Worm (Caenorhabditis elegans): Measurements from ENCODE around the gene F53A2.9.

Gene F53A2.9

ce11 chrIII:13343562-13344139, 15.5 kb downstream of the F53A2.9 start:
- no peak for TF ChIP-seq lir-1 (GFP tag; conservative IDR thresholded peaks at IDR 0.05)
- no peak for TF ChIP-seq nhr-179 (tag; optimal IDR thresholded peaks at IDR 0.05)
- no peak for TF ChIP-seq F52B5.7 (tag; optimal IDR thresholded peaks at IDR 0.05)
- TF ChIP-seq pbrm-1 (GFP tag; IDR thresholded peaks at IDR 0.05) = 0 out of 2 replicates have a peak, but pooled peaks have one; percentile 21
- 0 out of 2 replicates have a peak, but pooled peaks have one; percentile 9 for TF ChIP-seq hsf-1 (GFP tag; IDR thresholded peaks at IDR 0.05)
- TF ChIP-seq C17E4.6 (GFP tag; IDR thresholded peaks at IDR 0.05) = no peak
- TF ChIP-seq rec-8 (tag; optimal IDR thresholded peaks at IDR 0.05) = no peak
- no peak for TF ChIP-seq T07F8.4 (tag; optimal IDR thresholded peaks at IDR 0.05)
- TF ChIP-seq lsy-27 (tag; optimal IDR thresholded peaks at IDR 0.05; ENCODE audit: borderline replicate concordance, insufficient read depth) = no peak
- TF ChIP-seq akir-1 (GFP tag; optimal IDR thresholded peaks at IDR 0.05) = no peak
- no peak for TF ChIP-seq mxl-1 (tag; optimal IDR thresholded peaks at IDR 0.05)
- no peak for TF ChIP-seq let-607 (tag; optimal IDR thresholded peaks at IDR 0.05)
- TF ChIP-seq mes-4 (tag; optimal IDR thresholded peaks at IDR 0.05) = no peak
- no peak for TF ChIP-seq ztf-3 (GFP tag; optimal IDR thresholded peaks at IDR 0.05)
- no peak for TF ChIP-seq ceh-100 (GFP tag; IDR thresholded peaks at IDR 0.05)
- no peak for TF ChIP-seq dpl-1 (GFP tag; optimal IDR thresholded peaks at IDR 0.05)
- TF ChIP-seq madf-10 (tag; optimal IDR thresholded peaks at IDR 0.05) = no peak
- no peak for TF ChIP-seq lin-40 (tag; optimal IDR thresholded peaks at IDR 0.05)
- TF ChIP-seq K11D2.4 (GFP tag; IDR thresholded peaks at IDR 0.05) = no peak
- TF ChIP-seq C06A6.2 (GFP tag; conservative IDR thresholded peaks at IDR 0.05) = no peak
- no peak for TF ChIP-seq F57C9.4 (tag; optimal IDR thresholded peaks at IDR 0.05)
- TF ChIP-seq snpc-1.1 (tag; optimal IDR thresholded peaks at IDR 0.05; ENCODE audit: insufficient read depth) = no peak
- no peak for TF ChIP-seq Y95B8A.8 (GFP tag; IDR thresholded peaks at IDR 0.05)
- TF ChIP-seq snpc-1.3 (tag; optimal IDR thresholded peaks at IDR 0.05; ENCODE audit: insufficient read depth) = no peak
- no peak for TF ChIP-seq die-1 (tag; optimal IDR thresholded peaks at IDR 0.05)
- no peak for TF ChIP-seq gei-17 (GFP tag; optimal IDR thresholded peaks at IDR 0.05)
- TF ChIP-seq lin-35 (GFP tag; optimal IDR thresholded peaks at IDR 0.05) = no peak
- TF ChIP-seq somi-1 (GFP tag; optimal IDR thresholded peaks at IDR 0.05) = no peak
- TF ChIP-seq Y53G8AR.9 (GFP tag; conservative IDR thresholded peaks at IDR 0.05) = no peak
- TF ChIP-seq cebp-2 (GFP tag; IDR thresholded peaks at IDR 0.05) = no peak
- peak; percentile 35 for TF ChIP-seq T26A5.8 (tag; optimal IDR thresholded peaks at IDR 0.05)
- no peak for TF ChIP-seq nfya-1 (tag; optimal IDR thresholded peaks at IDR 0.05; ENCODE audit: borderline replicate concordance, insufficient read depth)
- no peak for TF ChIP-seq madf-8 (GFP tag; conservative IDR thresholded peaks at IDR 0.05)
- TF ChIP-seq egrh-3 (GFP tag; IDR thresholded peaks at IDR 0.05) = no peak
- TF ChIP-seq lin-54 (GFP tag; optimal IDR thresholded peaks at IDR 0.05) = no peak
- no peak for TF ChIP-seq B0019.2 (GFP tag; conservative IDR thresholded peaks at IDR 0.05)
- no peak for TF ChIP-seq hmg-20 (GFP tag; IDR thresholded peaks at IDR 0.05)
- no peak for TF ChIP-seq zfh-2 (GFP tag; conservative IDR thresholded peaks at IDR 0.05)
- no peak for TF ChIP-seq rpc-1 (optimal IDR thresholded peaks at IDR 0.05)
- TF ChIP-seq rpc-1 (tag; optimal IDR thresholded peaks at IDR 0.05) = no peak
- TF ChIP-seq F10E7.11 (tag; optimal IDR thresholded peaks at IDR 0.05) = no peak
- TF ChIP-seq K12H6.12 (tag; optimal IDR thresholded peaks at IDR 0.05) = no peak
- peak; percentile 66; the same call in 1 of the 2 replicates for TF ChIP-seq ekl-4 (GFP tag; IDR thresholded peaks at IDR 0.05)
- no peak for TF ChIP-seq nhr-120 (GFP tag; IDR thresholded peaks at IDR 0.05)
- TF ChIP-seq let-526 (GFP tag; IDR thresholded peaks at IDR 0.05) = no peak
- TF ChIP-seq tlf-1 (GFP tag; optimal IDR thresholded peaks at IDR 0.05) = no peak
- TF ChIP-seq athp-1 (tag; optimal IDR thresholded peaks at IDR 0.05) = peak; percentile 34
- TF ChIP-seq rcor-1 (GFP tag; IDR thresholded peaks at IDR 0.05) = no peak
